Fruit fly (Drosophila melanogaster) whole organism, embryonic: ENCODE data around the gene cue.

ENCODE experiments used
- BEAF-32 ChIP-seq: fragments of 200-800 bp; sonication (Bioruptor generic); optimal IDR thresholded peaks from 3 replicates; lab custom pipeline; 2017; ENCODE audit warnings: missing biosample characterization, missing genetic modification characterization, mild to moderate bottlenecking, moderate library complexity, missing genetic modification reagents
- CG10321 ChIP-seq: fragments of 200-800 bp; sonication (Bioruptor generic); IDR thresholded peaks from 2 replicates; pipeline ENCODE4 v1.3.6; 2022; ENCODE audit warnings: missing biosample characterization, missing genetic modification characterization
- CG11085 ChIP-seq: fragments of 200-800 bp; sonication (Bioruptor generic); IDR thresholded peaks from 2 replicates; pipeline ENCODE4 v1.3.6; 2022; ENCODE audit warnings: missing biosample characterization, missing genetic modification characterization
- CG11456 ChIP-seq: fragments of 200-800 bp; sonication (Bioruptor generic); IDR thresholded peaks from 3 replicates; pipeline ENCODE4 v1.3.6; 2022; ENCODE audit warnings: missing biosample characterization, missing genetic modification characterization
- CG13296 ChIP-seq: fragments of 200-800 bp; sonication (Bioruptor generic); optimal IDR thresholded peaks from 3 replicates; lab custom pipeline; 2018; ENCODE audit warnings: missing biosample characterization, mild to moderate bottlenecking, missing genetic modification characterization
- CG13775 ChIP-seq: fragments of 200-800 bp; sonication (Bioruptor generic); optimal IDR thresholded peaks from 3 replicates; lab custom pipeline; 2017; ENCODE audit warnings: missing biosample characterization, mild to moderate bottlenecking, missing genetic modification characterization
- CG14014 ChIP-seq: fragments of 200-800 bp; sonication (Bioruptor generic); IDR thresholded peaks from 2 replicates; pipeline ENCODE4 v1.3.6; 2022; ENCODE audit warnings: missing biosample characterization, missing genetic modification characterization
- CG14965 ChIP-seq: fragments of 200-800 bp; sonication (Bioruptor generic); optimal IDR thresholded peaks from 2 replicates; lab custom pipeline; 2016; ENCODE audit warnings: missing biosample characterization, missing genetic modification characterization, borderline replicate concordance
- CG1603 ChIP-seq: fragments of 200-800 bp; sonication (Bioruptor generic); optimal IDR thresholded peaks from 2 replicates; lab custom pipeline; 2019; ENCODE audit warnings: missing biosample characterization, mild to moderate bottlenecking, missing genetic modification characterization, moderate library complexity
- CG17385 ChIP-seq: fragments of 200-800 bp; sonication (Bioruptor generic); optimal IDR thresholded peaks from 3 replicates; lab custom pipeline; 2018; ENCODE audit warnings: missing biosample characterization, mild to moderate bottlenecking, missing genetic modification characterization
- CG17802 ChIP-seq: fragments of 200-800 bp; sonication (Bioruptor generic); optimal IDR thresholded peaks from 2 replicates; lab custom pipeline; 2018; ENCODE audit warnings: missing biosample characterization, mild to moderate bottlenecking, missing genetic modification characterization, moderate library complexity
- CG3163 ChIP-seq: fragments of 200-800 bp; sonication (Bioruptor generic); optimal IDR thresholded peaks from 3 replicates; lab custom pipeline; 2016; ENCODE audit warnings: missing biosample characterization, missing genetic modification characterization
- CG43689 ChIP-seq: fragments of 200-800 bp; sonication (Bioruptor generic); IDR thresholded peaks from 2 replicates; pipeline ENCODE4 v1.3.6; 2022; ENCODE audit warnings: missing biosample characterization, missing genetic modification characterization
- CG5180 ChIP-seq: fragments of 200-800 bp; sonication (Bioruptor generic); optimal IDR thresholded peaks from 3 replicates; lab custom pipeline; 2017; ENCODE audit warnings: missing biosample characterization, missing genetic modification characterization, mild to moderate bottlenecking, moderate library complexity, missing genetic modification reagents
- CG6272 ChIP-seq: fragments of 200-800 bp; sonication (Bioruptor generic); IDR thresholded peaks from 2 replicates; pipeline ENCODE4 v1.3.6; 2022; ENCODE audit warnings: missing biosample characterization, missing genetic modification characterization
- CG7786 ChIP-seq: fragments of 200-800 bp; sonication (Bioruptor generic); optimal IDR thresholded peaks from 2 replicates; lab custom pipeline; 2016; ENCODE audit warnings: missing biosample characterization, missing genetic modification characterization
- CG8089 ChIP-seq: fragments of 200-800 bp; sonication (Bioruptor generic); optimal IDR thresholded peaks from 3 replicates; lab custom pipeline; 2016; ENCODE audit warnings: missing biosample characterization, missing genetic modification characterization
- CG8281 ChIP-seq: fragments of 200-800 bp; sonication (Bioruptor generic); optimal IDR thresholded peaks from 2 replicates; lab custom pipeline; 2018; ENCODE audit warnings: missing biosample characterization, mild to moderate bottlenecking, missing genetic modification characterization, moderate library complexity
- CG8359 ChIP-seq: fragments of 200-800 bp; sonication (Bioruptor generic); optimal IDR thresholded peaks from 2 replicates; lab custom pipeline; 2017; ENCODE audit warnings: missing biosample characterization, mild to moderate bottlenecking, missing genetic modification characterization, borderline replicate concordance
- CG8765 ChIP-seq: fragments of 200-800 bp; sonication (Bioruptor generic); IDR thresholded peaks from 2 replicates; pipeline ENCODE4 v1.3.6; 2022; ENCODE audit warnings: missing biosample characterization, missing genetic modification characterization
- CHES-1-like ChIP-seq: fragments of 200-800 bp; sonication (Bioruptor generic); optimal IDR thresholded peaks from 2 replicates; lab custom pipeline; 2016; ENCODE audit warnings: missing biosample characterization, missing genetic modification characterization
- Dip2 ChIP-seq: fragments of 200-800 bp; sonication (Bioruptor generic); IDR thresholded peaks from 2 replicates; pipeline ENCODE4 v1.3.6; 2022; ENCODE audit warnings: missing biosample characterization, missing genetic modification characterization
- Dip3 ChIP-seq: fragments of 200-800 bp; sonication (Bioruptor generic); optimal IDR thresholded peaks from 3 replicates; lab custom pipeline; 2016; ENCODE audit warnings: missing biosample characterization, missing genetic modification characterization
- Dll ChIP-seq: fragments of 200-800 bp; sonication (Bioruptor generic); IDR thresholded peaks from 4 replicates; pipeline ENCODE4 v1.3.6; 2022; ENCODE audit warnings: missing biosample characterization, missing genetic modification characterization; ENCODE audit not compliant: partially characterized antibody
- Hey ChIP-seq: fragments of 200-800 bp; sonication (Bioruptor generic); optimal IDR thresholded peaks from 3 replicates; lab custom pipeline; 2018; ENCODE audit warnings: missing biosample characterization, mild to moderate bottlenecking, missing genetic modification characterization
- Hmx ChIP-seq: fragments of 200-800 bp; sonication (Bioruptor generic); optimal IDR thresholded peaks from 2 replicates; lab custom pipeline; 2016; ENCODE audit warnings: missing biosample characterization, missing genetic modification characterization
- Hr3 ChIP-seq: fragments of 200-800 bp; sonication (Bioruptor generic); optimal IDR thresholded peaks from 3 replicates; lab custom pipeline; 2016; ENCODE audit warnings: missing biosample characterization, missing genetic modification characterization
- Nf-YC ChIP-seq: fragments of 200-800 bp; optimal IDR thresholded peaks from 3 replicates; lab custom pipeline; 2019; ENCODE audit warnings: missing biosample characterization, mild to moderate bottlenecking, missing genetic modification characterization, moderate library complexity
- Sin3A ChIP-seq: fragments of >200 bp; optimal IDR thresholded peaks from 2 replicates; lab custom pipeline; 2018
- TFAM ChIP-seq: fragments of 200-800 bp; sonication (Bioruptor generic); optimal IDR thresholded peaks from 2 replicates; lab custom pipeline; 2017; ENCODE audit warnings: missing biosample characterization, missing genetic modification characterization, inconsistent platforms
- Xrp1 ChIP-seq: fragments of 200-800 bp; sonication (Bioruptor generic); IDR thresholded peaks from 2 replicates; pipeline ENCODE4 v1.3.6; 2022; ENCODE audit warnings: missing biosample characterization, missing genetic modification characterization
- al ChIP-seq: fragments of 200-800 bp; sonication (Bioruptor generic); IDR thresholded peaks from 2 replicates; pipeline ENCODE4 v1.3.6; 2022; ENCODE audit warnings: missing biosample characterization, missing genetic modification characterization
- ara ChIP-seq: fragments of 200-800 bp; sonication (Bioruptor generic); IDR thresholded peaks from 2 replicates; pipeline ENCODE4 v1.3.6; 2022; ENCODE audit warnings: missing biosample characterization, missing genetic modification characterization
- ash1 ChIP-seq: fragments of 200-800 bp; sonication (Bioruptor generic); optimal IDR thresholded peaks from 2 replicates; lab custom pipeline; 2018; ENCODE audit warnings: missing biosample characterization, mild to moderate bottlenecking, missing genetic modification characterization
- ato ChIP-seq: fragments of 200-800 bp; sonication (Bioruptor generic); IDR thresholded peaks from 2 replicates; pipeline ENCODE4 v1.3.6; 2022; ENCODE audit warnings: missing biosample characterization, missing genetic modification characterization; ENCODE audit not compliant: partially characterized antibody
- br ChIP-seq: fragments of >200 bp; optimal IDR thresholded peaks from 2 replicates; lab custom pipeline; 2017
- ci ChIP-seq: fragments of 200-800 bp; sonication (Bioruptor generic); IDR thresholded peaks from 3 replicates; pipeline ENCODE4 v1.3.6; 2022; ENCODE audit warnings: missing biosample characterization, missing genetic modification characterization
- croc ChIP-seq: fragments of 200-800 bp; sonication (Bioruptor generic); conservative IDR thresholded peaks from 3 replicates; pipeline ENCODE4 v1.3.6; 2022; ENCODE audit warnings: missing biosample characterization, missing genetic modification characterization
- gcm ChIP-seq: fragments of 200-800 bp; sonication (Bioruptor generic); optimal IDR thresholded peaks from 2 replicates; lab custom pipeline; 2019; ENCODE audit warnings: missing biosample characterization, mild to moderate bottlenecking, missing genetic modification characterization, moderate library complexity
- gt ChIP-seq: fragments of 200-800 bp; sonication (Bioruptor generic); IDR thresholded peaks from 2 replicates; pipeline ENCODE4 v1.3.6; 2022; ENCODE audit warnings: missing biosample characterization, missing genetic modification characterization
- h ChIP-seq: fragments of >200 bp; optimal IDR thresholded peaks from 2 replicates; lab custom pipeline; 2017
- ind ChIP-seq: fragments of 200-800 bp; sonication (Bioruptor generic); optimal IDR thresholded peaks from 3 replicates; lab custom pipeline; 2016; ENCODE audit warnings: missing biosample characterization, missing genetic modification characterization
- lab ChIP-seq: fragments of 200-800 bp; sonication (Bioruptor generic); optimal IDR thresholded peaks from 3 replicates; lab custom pipeline; 2017; ENCODE audit warnings: missing biosample characterization, missing genetic modification characterization, mild to moderate bottlenecking, moderate library complexity, missing genetic modification reagents
- phol ChIP-seq: fragments of 200-800 bp; sonication (Bioruptor generic); optimal IDR thresholded peaks from 3 replicates; lab custom pipeline; 2018; ENCODE audit warnings: missing biosample characterization, mild to moderate bottlenecking, missing genetic modification characterization, moderate library complexity
- repo ChIP-seq: fragments of 200-800 bp; sonication (Bioruptor generic); optimal IDR thresholded peaks from 2 replicates; lab custom pipeline; 2016; ENCODE audit warnings: missing biosample characterization, missing genetic modification characterization
- ro ChIP-seq: fragments of 200-800 bp; sonication (Bioruptor generic); IDR thresholded peaks from 2 replicates; pipeline ENCODE4 v1.3.6; 2022; ENCODE audit warnings: missing biosample characterization, missing genetic modification characterization
- sim ChIP-seq: fragments of 200-800 bp; sonication (Bioruptor generic); IDR thresholded peaks from 2 replicates; pipeline ENCODE4 v1.3.6; 2022; ENCODE audit warnings: missing biosample characterization, missing genetic modification characterization
- sima ChIP-seq: fragments of 200-800 bp; sonication (Bioruptor generic); optimal IDR thresholded peaks from 2 replicates; lab custom pipeline; 2016; ENCODE audit warnings: missing biosample characterization, missing genetic modification characterization
- sr ChIP-seq: fragments of 200-800 bp; sonication (Bioruptor generic); IDR thresholded peaks from 3 replicates; pipeline ENCODE4 v1.3.6; 2022; ENCODE audit warnings: missing biosample characterization, missing genetic modification characterization
- zfh2 ChIP-seq: fragments of 200-800 bp; sonication (Bioruptor generic); optimal IDR thresholded peaks from 2 replicates; lab custom pipeline; 2016; ENCODE audit warnings: missing biosample characterization, missing genetic modification characterization

cue gene

dm6 chr3L:1536487-1537337 is 19.6 kb upstream of the cue start, which contains the start of the genes CG12091 and pns (continued):
- TF ChIP-seq CG3163 (GFP tag; lab: Kevin White, UChicago) (peak; percentile 45), CG8281 (tag; lab: Kevin White, UChicago) (no peak), ci (peak; percentile 80), CHES-1-like (GFP tag; lab: Kevin White, UChicago) (peak; percentile 78), zfh2 (GFP tag; lab: Kevin White, UChicago) (peak; percentile 48), ara (GFP tag; lab: Robert Waterston, UW) (no peak), CG6272 (GFP tag; lab: Robert Waterston, UW) (peak; percentile 32; the same call in 1 of the 2 replicates), Dip3 (peak; percentile 66), CG8359 (GFP tag; lab: Kevin White, UChicago) (no peak), CG8765 (GFP tag; lab: Robert Waterston, UW) (no peak; the same call in 1 of the 2 replicates), Nf-YC (tag; lab: Kevin White, UChicago) (peak; percentile 69), Xrp1 (GFP tag; lab: Robert Waterston, UW) (peak; percentile 61; the same call in 1 of the 2 replicates), phol (tag; lab: Kevin White, UChicago) (peak; percentile 82), h (lab: Kevin White, UChicago) (no peak), ash1 (no peak), CG5180 (peak; percentile 41), Dip2 (GFP tag; lab: Robert Waterston, UW) (no peak), ind (peak; percentile 72), CG14965 (GFP tag; lab: Kevin White, UChicago) (no peak), BEAF-32 (GFP tag; lab: Kevin White, UChicago) (peak; percentile 44), al (peak; percentile 42; the same call in 1 of the 2 replicates), CG11456 (peak; percentile 74), Sin3A (lab: Kevin White, UChicago) (peak; percentile 79), lab (GFP tag; lab: Kevin White, UChicago) (peak; percentile 71), ato (GFP tag; lab: Robert Waterston, UW) (no peak), ro (no peak), Dll (peak; percentile 41; the same call in 1 of the 4 replicates), gt (GFP tag; lab: Robert Waterston, UW) (no peak), CG1603 (no peak), CG13296 (GFP tag; lab: Kevin White, UChicago) (peak; percentile 50), Hr3 (peak; percentile 41), sima (GFP tag; lab: Kevin White, UChicago) (peak; percentile 40), Hmx (GFP tag; lab: Kevin White, UChicago) (peak; percentile 38), repo (GFP tag; lab: Kevin White, UChicago) (peak; percentile 56), CG10321 (GFP tag; lab: Robert Waterston, UW) (peak; percentile 25; the same call in 1 of the 2 replicates), CG14014 (GFP tag; lab: Robert Waterston, UW) (peak; percentile 69), TFAM (no peak), sr (GFP tag; lab: Robert Waterston, UW) (no peak), gcm (GFP tag; lab: Kevin White, UChicago) (peak; percentile 69), CG17385 (GFP tag; lab: Kevin White, UChicago) (peak; percentile 51), Hey (no peak), CG11085 (GFP tag; lab: Robert Waterston, UW) (peak; percentile 38; the same call in 1 of the 2 replicates), croc (peak; percentile 32; the same call in 1 of the 3 replicates), br (no peak), CG13775 (peak; percentile 73), sim (GFP tag; lab: Robert Waterston, UW) (no peak), CG8089 (peak; percentile 56), CG7786 (GFP tag; lab: Kevin White, UChicago) (peak; percentile 57), CG17802 (tag; lab: Kevin White, UChicago) (no peak), CG43689 (no peak)
